Worm (Caenorhabditis elegans) whole organism, L3 larva: ENCODE data around the gene csn-4.
A peak's percentile ranks its signal among the peaks of the same experiment; 100 is the strongest.

ENCODE experiments used
- aly-2 ChIP-seq: fragments of 150-350 bp; optimal IDR thresholded peaks from 2 replicates; lab custom pipeline; 2014; ENCODE audit warnings: missing biosample characterization, missing genetic modification characterization
- ceh-16 ChIP-seq: sonication (generic microtip); optimal IDR thresholded peaks from 2 replicates; lab custom pipeline; 2017; ENCODE audit warnings: missing biosample characterization, missing genetic modification characterization
- elt-2 ChIP-seq: sonication (generic microtip); optimal IDR thresholded peaks from 2 replicates; lab custom pipeline; 2016; ENCODE audit warnings: missing genetic modification reagents, mild to moderate bottlenecking, missing genetic modification characterization, missing compliant biosample characterization
- nhr-11 ChIP-seq: fragments of 150-350 bp; optimal IDR thresholded peaks from 2 replicates; lab custom pipeline; 2014; ENCODE audit warnings: missing biosample characterization, missing genetic modification characterization
- nhr-23 ChIP-seq: fragments of 150-350 bp; optimal IDR thresholded peaks from 2 replicates; lab custom pipeline; 2014; ENCODE audit warnings: missing biosample characterization, missing genetic modification reagents, missing genetic modification characterization
- ztf-4 ChIP-seq: fragments of 150-350 bp; optimal IDR thresholded peaks from 2 replicates; lab custom pipeline; 2014; ENCODE audit warnings: missing biosample characterization, missing genetic modification characterization

DNA sequence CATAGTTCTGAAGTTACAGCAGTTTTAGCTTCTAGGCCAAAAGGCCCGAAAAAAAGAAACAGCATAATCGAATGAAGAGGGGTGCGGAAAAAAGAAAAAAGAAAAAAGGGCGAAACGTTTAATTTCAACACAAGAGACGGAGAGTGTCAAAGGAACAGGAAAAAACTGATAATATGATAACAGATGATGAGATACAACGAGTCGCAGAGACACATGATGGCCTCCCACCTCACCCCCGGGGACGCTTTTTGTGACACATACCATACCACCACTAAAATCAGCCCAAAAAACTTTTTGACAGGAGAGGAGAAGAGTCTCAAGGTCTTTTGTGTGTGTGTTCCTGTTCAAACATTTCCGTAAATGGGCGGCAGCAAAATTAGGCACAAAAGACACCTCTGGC is 51.7 kb downstream of the csn-4 start:
- TF ChIP-seq nhr-11 (tag; lab: Kevin White, UChicago) (no peak), aly-2 (tag; lab: Kevin White, UChicago) (no peak), elt-2 (peak; percentile 84), ceh-16 (tag; lab: Kevin White, UChicago) (no peak), nhr-23 (tag; lab: Kevin White, UChicago) (no peak), ztf-4 (tag; lab: Kevin White, UChicago) (no peak)
